Fruit fly (Drosophila melanogaster) whole organism, prepupa: ENCODE data around the gene ninaC.

Source experiments
- Blimp-1 ChIP-seq: fragments of 200-800 bp; sonication (Bioruptor generic); optimal IDR thresholded peaks from 3 replicates; lab custom pipeline; 2017; ENCODE audit warnings: missing biosample characterization, missing genetic modification characterization, mild to moderate bottlenecking, moderate library complexity, missing genetic modification reagents
- CG10631 ChIP-seq: fragments of 200-800 bp; sonication (Bioruptor generic); optimal IDR thresholded peaks from 2 replicates; lab custom pipeline; 2016; ENCODE audit warnings: missing biosample characterization, missing genetic modification characterization
- CG10669 ChIP-seq: fragments of 200-800 bp; sonication (Bioruptor generic); optimal IDR thresholded peaks from 3 replicates; lab custom pipeline; 2018; ENCODE audit warnings: missing biosample characterization, mild to moderate bottlenecking, missing genetic modification characterization, moderate library complexity
- CG11294 ChIP-seq: fragments of 200-800 bp; sonication (Bioruptor generic); IDR thresholded peaks from 2 replicates; pipeline ENCODE4 v1.3.6; 2022; ENCODE audit warnings: missing biosample characterization, missing genetic modification characterization
- CG15336 ChIP-seq: fragments of 200-800 bp; sonication (Bioruptor generic); IDR thresholded peaks from 2 replicates; pipeline ENCODE4 v1.3.6; 2022; ENCODE audit warnings: missing biosample characterization, missing genetic modification characterization
- CG1621 ChIP-seq: fragments of 200-800 bp; sonication (Bioruptor generic); optimal IDR thresholded peaks from 3 replicates; lab custom pipeline; 2018; ENCODE audit warnings: missing biosample characterization, mild to moderate bottlenecking, missing genetic modification characterization
- CG31627 ChIP-seq: fragments of 200-800 bp; sonication (Bioruptor generic); optimal IDR thresholded peaks from 3 replicates; lab custom pipeline; 2016; ENCODE audit warnings: missing biosample characterization, missing genetic modification characterization
- CG34406 ChIP-seq: fragments of 200-800 bp; sonication (Bioruptor generic); optimal IDR thresholded peaks from 3 replicates; lab custom pipeline; 2016; ENCODE audit warnings: missing biosample characterization, missing genetic modification characterization
- CG3919 ChIP-seq: fragments of 200-800 bp; sonication (Bioruptor generic); optimal IDR thresholded peaks from 3 replicates; lab custom pipeline; 2016; ENCODE audit warnings: missing biosample characterization, missing genetic modification characterization
- CG4318 ChIP-seq: fragments of 200-800 bp; sonication (Bioruptor generic); optimal IDR thresholded peaks from 3 replicates; lab custom pipeline; 2017; ENCODE audit warnings: missing biosample characterization, mild to moderate bottlenecking, missing genetic modification characterization
- CG6163 ChIP-seq: fragments of 200-800 bp; sonication (Bioruptor generic); IDR thresholded peaks from 3 replicates; pipeline ENCODE4 v1.3.6; 2022; ENCODE audit warnings: missing biosample characterization, missing genetic modification characterization
- CG6276 ChIP-seq: fragments of 200-800 bp; sonication (Bioruptor generic); optimal IDR thresholded peaks from 2 replicates; lab custom pipeline; 2017; ENCODE audit warnings: missing biosample characterization, mild to moderate bottlenecking, missing genetic modification characterization
- CG6792 ChIP-seq: fragments of 200-800 bp; sonication (Bioruptor generic); optimal IDR thresholded peaks from 3 replicates; lab custom pipeline; 2016; ENCODE audit warnings: missing biosample characterization, missing genetic modification characterization
- CG7368 ChIP-seq: fragments of 200-800 bp; sonication (Bioruptor generic); optimal IDR thresholded peaks from 3 replicates; lab custom pipeline; 2016; ENCODE audit warnings: missing biosample characterization, missing genetic modification characterization
- CG8119 ChIP-seq: fragments of 200-800 bp; sonication (Bioruptor generic); IDR thresholded peaks from 3 replicates; pipeline ENCODE4 v1.3.6; 2022; ENCODE audit warnings: missing biosample characterization, missing genetic modification characterization
- CG8319 ChIP-seq: fragments of 200-800 bp; sonication (Bioruptor generic); optimal IDR thresholded peaks from 3 replicates; lab custom pipeline; 2016; ENCODE audit warnings: missing biosample characterization, missing genetic modification characterization
- CG9139 ChIP-seq: fragments of 200-800 bp; sonication (Bioruptor generic); optimal IDR thresholded peaks from 3 replicates; lab custom pipeline; 2017; ENCODE audit warnings: missing biosample characterization, mild to moderate bottlenecking, missing genetic modification characterization
- Eip78C ChIP-seq: fragments of 200-800 bp; sonication (Bioruptor generic); peaks from one replicate; lab custom pipeline; 2016; ENCODE audit warnings: missing biosample characterization, missing genetic modification characterization
- Ets21C ChIP-seq: fragments of 200-800 bp; sonication (Bioruptor generic); optimal IDR thresholded peaks from 3 replicates; lab custom pipeline; 2016; ENCODE audit warnings: missing biosample characterization, missing genetic modification characterization
- Ets96B ChIP-seq: fragments of 200-800 bp; optimal IDR thresholded peaks from 2 replicates; lab custom pipeline; 2019; ENCODE audit warnings: missing biosample characterization, mild to moderate bottlenecking, missing genetic modification characterization, moderate library complexity
- Gug ChIP-seq: fragments of 200-800 bp; sonication (Bioruptor generic); IDR thresholded peaks from 2 replicates; pipeline ENCODE4 v1.3.6; 2022; ENCODE audit warnings: missing biosample characterization, missing genetic modification characterization
- Hr38 ChIP-seq: sonication (Bioruptor generic); optimal IDR thresholded peaks from 2 replicates; lab custom pipeline; 2016; ENCODE audit warnings: missing biosample characterization, missing genetic modification characterization
- Hr39 ChIP-seq: fragments of 200-800 bp; sonication (Bioruptor generic); optimal IDR thresholded peaks from 2 replicates; lab custom pipeline; 2016; ENCODE audit warnings: missing biosample characterization, missing genetic modification characterization
- Hr4 ChIP-seq: fragments of 200-800 bp; sonication (Bioruptor generic); optimal IDR thresholded peaks from 3 replicates; lab custom pipeline; 2016; ENCODE audit warnings: missing biosample characterization, missing genetic modification characterization
- Lpt ChIP-seq: fragments of 200-800 bp; sonication (Bioruptor generic); optimal IDR thresholded peaks from 3 replicates; lab custom pipeline; 2016; ENCODE audit warnings: missing biosample characterization, missing genetic modification characterization
- Met ChIP-seq: fragments of 200-800 bp; sonication (Bioruptor generic); optimal IDR thresholded peaks from 3 replicates; lab custom pipeline; 2016; ENCODE audit warnings: missing biosample characterization, missing genetic modification characterization
- Smox ChIP-seq: fragments of 200-800 bp; sonication (Bioruptor generic); optimal IDR thresholded peaks from 3 replicates; lab custom pipeline; 2016; ENCODE audit warnings: missing biosample characterization, missing genetic modification characterization
- Sox14 ChIP-seq: fragments of 200-800 bp; sonication (Bioruptor generic); optimal IDR thresholded peaks from 3 replicates; lab custom pipeline; 2016; ENCODE audit warnings: missing biosample characterization, missing genetic modification characterization
- achi ChIP-seq: fragments of 200-800 bp; sonication (Bioruptor generic); optimal IDR thresholded peaks from 3 replicates; lab custom pipeline; 2016; ENCODE audit warnings: missing biosample characterization, missing genetic modification characterization
- dsx ChIP-seq: fragments of 200-800 bp; optimal IDR thresholded peaks from 3 replicates; lab custom pipeline; 2019; ENCODE audit warnings: missing biosample characterization, mild to moderate bottlenecking, missing genetic modification characterization, moderate library complexity; ENCODE audit not compliant: poor library complexity, severe bottlenecking
- eg ChIP-seq: fragments of 200-800 bp; sonication (Bioruptor generic); IDR thresholded peaks from 3 replicates; pipeline ENCODE4 v1.3.6; 2022; ENCODE audit warnings: missing biosample characterization, missing genetic modification characterization
- esn ChIP-seq: fragments of 200-800 bp; sonication (Bioruptor generic); optimal IDR thresholded peaks from 2 replicates; lab custom pipeline; 2016; ENCODE audit warnings: missing biosample characterization, mild to moderate bottlenecking, missing genetic modification characterization, moderate library complexity
- fkh ChIP-seq: fragments of 200-800 bp; sonication (Bioruptor generic); optimal IDR thresholded peaks from 3 replicates; lab custom pipeline; 2017; ENCODE audit warnings: missing biosample characterization, mild to moderate bottlenecking, missing genetic modification characterization, moderate library complexity
- salr ChIP-seq, 2 experiments: fragments of 200-800 bp; sonication (Bioruptor generic); optimal IDR thresholded peaks; 3 replicates each; lab custom pipeline; 2016 to 2018; ENCODE audit warnings: missing biosample characterization in 2 of 2, missing genetic modification characterization in 2 of 2, mild to moderate bottlenecking in 1 of 2
- svp ChIP-seq: fragments of 200-800 bp; sonication (Bioruptor generic); peaks from one replicate; lab custom pipeline; 2016; ENCODE audit warnings: missing biosample characterization, missing genetic modification characterization
- topi ChIP-seq: fragments of 200-800 bp; sonication (Bioruptor generic); optimal IDR thresholded peaks from 3 replicates; lab custom pipeline; 2016; ENCODE audit warnings: missing biosample characterization, missing genetic modification characterization
- vri ChIP-seq: fragments of 200-800 bp; sonication (Bioruptor generic); optimal IDR thresholded peaks from 3 replicates; lab custom pipeline; 2016; ENCODE audit warnings: missing biosample characterization, mild to moderate bottlenecking, missing genetic modification characterization

ninaC gene

DNA sequence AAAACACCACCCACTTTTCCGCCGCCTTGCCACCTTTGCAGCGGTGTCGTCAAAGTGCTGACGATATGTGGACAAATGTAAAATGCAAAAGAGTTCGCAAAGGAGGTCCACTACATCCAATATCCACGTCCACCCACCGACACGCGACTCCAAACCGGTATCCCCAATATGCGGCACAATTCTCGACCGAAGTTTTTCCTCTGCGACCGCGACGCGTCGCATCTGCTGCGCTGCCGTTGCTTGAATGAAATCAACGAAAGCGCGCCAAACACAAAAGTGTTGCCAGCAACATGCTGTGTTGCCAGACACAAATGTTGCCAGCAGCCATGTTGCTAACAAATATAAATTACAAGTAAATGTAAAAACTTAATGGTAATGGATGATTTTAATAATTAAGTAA, 21.0 kb downstream of the ninaC start, which contains the start of gene CG5160:
TSS of gene CG5160 (minus strand) at position 223 of the 400 bp plus-strand sequence.
- no peak for TF ChIP-seq esn (GFP tag; lab: Kevin White, UChicago)
- TF ChIP-seq dsx = no peak

DNA sequence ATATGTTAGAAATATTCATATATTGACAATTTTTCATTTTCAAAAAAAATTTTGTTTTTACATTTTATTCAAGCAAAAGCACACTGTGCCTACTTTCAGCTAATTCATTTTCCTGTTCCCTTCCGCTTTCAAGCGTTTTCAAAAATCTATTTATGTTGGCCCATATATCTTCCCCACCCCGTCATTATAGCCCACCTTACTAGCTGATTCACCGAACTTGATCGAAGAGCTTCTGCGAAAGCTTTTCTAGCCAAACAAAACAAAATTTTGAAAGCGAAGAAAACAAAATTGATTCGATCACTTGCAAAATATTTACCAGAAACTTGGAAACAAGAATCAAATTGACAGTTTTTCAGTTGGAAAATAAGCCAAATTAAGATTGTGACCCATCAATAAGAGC, 23.5 kb downstream of the ninaC start, which contains the start of gene CG5171:
TSS of gene CG5171 (plus strand) at position 311 of the 400 bp plus-strand sequence.
- TF ChIP-seq CG15336 (GFP tag; lab: Robert Waterston, UW) (no peak), CG9139 (no peak), Hr38 (GFP tag; lab: Kevin White, UChicago) (no peak), Hr39 (GFP tag; lab: Kevin White, UChicago) (no peak), CG3919 (GFP tag; lab: Kevin White, UChicago) (no peak), topi (GFP tag; lab: Kevin White, UChicago) (no peak), CG34406 (GFP tag; lab: Kevin White, UChicago) (no peak), CG4318 (GFP tag; lab: Kevin White, UChicago) (no peak), CG1621 (no peak)

DNA sequence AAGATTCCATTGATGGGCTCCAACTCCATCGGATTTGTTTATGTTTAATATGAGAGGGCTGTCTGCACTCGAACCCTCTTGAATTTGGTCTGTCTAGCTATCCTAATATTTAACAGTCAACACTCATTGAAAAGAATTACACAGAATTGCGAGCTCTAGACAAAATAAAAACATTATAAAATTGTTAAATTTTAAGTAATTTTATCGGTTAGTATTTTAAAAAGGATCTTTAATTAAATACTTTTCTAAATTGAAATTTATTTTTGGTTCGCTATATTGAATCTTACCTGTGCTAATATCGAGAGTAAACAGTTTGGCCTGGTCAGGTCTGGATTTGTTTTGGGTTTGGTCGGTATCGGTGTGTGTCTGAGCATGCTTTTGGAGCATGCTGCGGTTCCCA, 24.1 kb downstream of the ninaC start:
- TF ChIP-seq Ets96B (tag; lab: Kevin White, UChicago) (no peak), CG10631 (GFP tag; lab: Kevin White, UChicago) (no peak), fkh (peak; percentile 76), CG8119 (peak; percentile 53; the same call in 2 of the 3 replicates), CG3919 (GFP tag; lab: Kevin White, UChicago) (no peak), svp (peak; percentile 55), CG6163 (GFP tag; lab: Robert Waterston, UW) (no peak), Ets21C (GFP tag; lab: Kevin White, UChicago) (no peak), Sox14 (GFP tag; lab: Kevin White, UChicago) (no peak), salr (GFP tag; optimal IDR thresholded peaks at IDR 0.05; lab: Kevin White, UChicago) (no peak), Lpt (GFP tag; lab: Kevin White, UChicago) (no peak), eg (GFP tag; lab: Robert Waterston, UW) (peak; percentile 71; the same call in 2 of the 3 replicates), Smox (GFP tag; lab: Kevin White, UChicago) (no peak), CG11294 (GFP tag; lab: Robert Waterston, UW) (no peak), CG31627 (GFP tag; lab: Kevin White, UChicago) (no peak), CG7368 (GFP tag; lab: Kevin White, UChicago) (no peak), Eip78C (GFP tag; lab: Kevin White, UChicago) (no peak), Gug (no peak), dsx (no peak), CG15336 (GFP tag; lab: Robert Waterston, UW) (peak; percentile 60; the same call in 1 of the 2 replicates), CG10669 (GFP tag; lab: Kevin White, UChicago) (no peak), CG6276 (no peak), CG6792 (GFP tag; lab: Kevin White, UChicago) (no peak), topi (GFP tag; lab: Kevin White, UChicago) (no peak), vri (GFP tag; lab: Kevin White, UChicago) (no peak), Met (GFP tag; lab: Kevin White, UChicago) (no peak), Hr4 (GFP tag; lab: Kevin White, UChicago) (peak; percentile 53), CG8319 (GFP tag; lab: Kevin White, UChicago) (no peak)

DNA sequence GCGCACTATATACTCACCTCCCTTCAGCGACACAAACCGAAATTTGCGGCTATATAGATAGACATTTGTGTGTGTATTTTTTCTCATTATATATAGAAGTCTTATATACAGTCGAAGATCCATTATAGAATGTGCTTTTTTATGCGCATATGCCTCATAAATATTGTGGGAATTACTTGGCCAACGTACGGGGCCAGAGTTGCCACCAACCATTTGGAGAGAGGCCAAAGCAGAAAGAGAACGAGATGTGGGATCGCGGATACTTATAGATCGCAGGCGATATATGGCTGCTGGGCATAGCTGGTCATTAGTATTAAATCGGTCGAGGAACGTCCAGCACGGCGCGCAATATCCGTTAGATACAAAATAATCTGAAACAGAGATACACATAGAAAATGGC, 27.4 kb downstream of the ninaC start, which contains the start of gene CG5177:
TSS of gene CG5177 (plus strand) at position 305 of the 400 bp plus-strand sequence.
- TF ChIP-seq achi (GFP tag; lab: Kevin White, UChicago) = no peak
- no peak for TF ChIP-seq Gug
- no peak for TF ChIP-seq Blimp-1
- TF ChIP-seq Ets96B (tag; lab: Kevin White, UChicago) = no peak
- TF ChIP-seq CG10631 (GFP tag; lab: Kevin White, UChicago) = no peak
- TF ChIP-seq Hr39 (GFP tag; lab: Kevin White, UChicago) = no peak
